Fruit fly (Drosophila melanogaster) whole organism, embryonic: ENCODE measurements around the gene CG13373.

Experiments
- C15 ChIP-seq: fragments of 200-800 bp; sonication (Bioruptor generic); IDR thresholded peaks from 3 replicates; pipeline ENCODE4 v1.3.6; 2022; ENCODE audit warnings: missing biosample characterization, missing genetic modification characterization
- CG10267 ChIP-seq: fragments of 200-800 bp; sonication (Bioruptor generic); optimal IDR thresholded peaks from 2 replicates; lab custom pipeline; 2018; ENCODE audit warnings: missing biosample characterization, mild to moderate bottlenecking, missing genetic modification characterization, moderate library complexity
- CG10462 ChIP-seq: fragments of 200-800 bp; sonication (Bioruptor generic); optimal IDR thresholded peaks from 2 replicates; lab custom pipeline; 2016; ENCODE audit warnings: missing biosample characterization, missing genetic modification characterization
- CG10543 ChIP-seq: fragments of 200-800 bp; sonication (Bioruptor generic); optimal IDR thresholded peaks from 3 replicates; lab custom pipeline; 2017; ENCODE audit warnings: missing biosample characterization, mild to moderate bottlenecking, missing genetic modification characterization, moderate library complexity
- CG11504 ChIP-seq: fragments of 200-800 bp; sonication (Bioruptor generic); optimal IDR thresholded peaks from 3 replicates; lab custom pipeline; 2019; ENCODE audit warnings: missing biosample characterization, mild to moderate bottlenecking, missing genetic modification characterization, moderate library complexity
- CG12071 ChIP-seq: fragments of 200-800 bp; sonication (Bioruptor generic); optimal IDR thresholded peaks from 3 replicates; lab custom pipeline; 2018; ENCODE audit warnings: missing biosample characterization, mild to moderate bottlenecking, missing genetic modification characterization
- CG14710 ChIP-seq: fragments of 200-800 bp; sonication (Bioruptor generic); optimal IDR thresholded peaks from 3 replicates; lab custom pipeline; 2019; ENCODE audit warnings: missing biosample characterization, mild to moderate bottlenecking, missing genetic modification characterization, moderate library complexity
- CG15269 ChIP-seq: fragments of 200-800 bp; sonication (Bioruptor generic); optimal IDR thresholded peaks from 2 replicates; lab custom pipeline; 2018; ENCODE audit warnings: missing biosample characterization, mild to moderate bottlenecking, missing genetic modification characterization, moderate library complexity
- CG15696 ChIP-seq: fragments of 200-800 bp; sonication (Bioruptor generic); optimal IDR thresholded peaks from 2 replicates; lab custom pipeline; 2019; ENCODE audit warnings: missing biosample characterization, mild to moderate bottlenecking, missing genetic modification characterization, moderate library complexity
- CG18476 ChIP-seq: fragments of 200-800 bp; sonication (Bioruptor generic); optimal IDR thresholded peaks from 2 replicates; lab custom pipeline; 2016; ENCODE audit warnings: missing biosample characterization, mild to moderate bottlenecking, missing genetic modification characterization
- CG31224 ChIP-seq: fragments of 200-800 bp; sonication (Bioruptor generic); IDR thresholded peaks from 2 replicates; pipeline ENCODE4 v1.3.6; 2022; ENCODE audit warnings: missing biosample characterization, missing genetic modification characterization
- CG32532 ChIP-seq: fragments of 200-800 bp; sonication (Bioruptor generic); IDR thresholded peaks from 2 replicates; pipeline ENCODE4 v1.3.6; 2022; ENCODE audit warnings: missing biosample characterization, missing genetic modification characterization
- CG3847 ChIP-seq: fragments of 200-800 bp; sonication (Bioruptor generic); IDR thresholded peaks from 2 replicates; pipeline ENCODE4 v1.3.6; 2022; ENCODE audit warnings: missing biosample characterization, missing genetic modification characterization
- CG6254 ChIP-seq: fragments of 200-800 bp; sonication (Bioruptor generic); optimal IDR thresholded peaks from 3 replicates; lab custom pipeline; 2017; ENCODE audit warnings: mild to moderate bottlenecking, missing biosample characterization, missing genetic modification reagents, missing genetic modification characterization
- CG7987 ChIP-seq: fragments of 200-800 bp; sonication (Bioruptor generic); optimal IDR thresholded peaks from 2 replicates; lab custom pipeline; 2018; ENCODE audit warnings: missing biosample characterization, mild to moderate bottlenecking, missing genetic modification characterization, moderate library complexity
- CG8290 ChIP-seq, 3 experiments: fragments of 200-800 bp; sonication (Bioruptor generic); optimal IDR thresholded peaks; 2 replicates each; lab custom pipeline; 2016 to 2019; ENCODE audit warnings: missing biosample characterization in 3 of 3, missing genetic modification characterization in 3 of 3, mild to moderate bottlenecking in 2 of 3, moderate library complexity in 1 of 3
- CG8944 ChIP-seq: fragments of 200-800 bp; sonication (Bioruptor generic); optimal IDR thresholded peaks from 3 replicates; lab custom pipeline; 2016; ENCODE audit warnings: missing biosample characterization, missing genetic modification characterization
- Camta ChIP-seq: fragments of 200-800 bp; sonication (Bioruptor generic); optimal IDR thresholded peaks from 2 replicates; lab custom pipeline; 2016; ENCODE audit warnings: missing biosample characterization, missing genetic modification characterization
- D ChIP-seq, 2 experiments: fragments of 200-800 bp in 1 of 2; fragments of >200 bp in 1 of 2; sonication (Bioruptor generic) in 1 of 2; optimal IDR thresholded peaks; 2 replicates in 1 of 2; 3 replicates in 1 of 2; lab custom pipeline; 2017; ENCODE audit warnings: mild to moderate bottlenecking in 1 of 2, missing biosample characterization in 1 of 2, missing genetic modification characterization in 1 of 2, missing genetic modification reagents in 1 of 2
- Dbx ChIP-seq: fragments of 200-800 bp; sonication (Bioruptor generic); IDR thresholded peaks from 3 replicates; pipeline ENCODE4 v1.3.6; 2022; ENCODE audit warnings: missing biosample characterization, missing genetic modification characterization
- Deaf1 ChIP-seq: fragments of 200-800 bp; optimal IDR thresholded peaks from 3 replicates; lab custom pipeline; 2019; ENCODE audit warnings: missing biosample characterization, mild to moderate bottlenecking, missing genetic modification characterization, moderate library complexity
- Dfd ChIP-seq, 2 experiments: fragments of >200 bp; optimal IDR thresholded peaks; 2 replicates each; lab custom pipeline; 2017; ENCODE audit warnings: missing biosample characterization in 2 of 2, missing genetic modification characterization in 2 of 2
- Doc3 ChIP-seq: fragments of 200-800 bp; sonication (Bioruptor generic); IDR thresholded peaks from 3 replicates; pipeline ENCODE4 v1.3.6; 2022; ENCODE audit warnings: missing biosample characterization, missing genetic modification characterization; ENCODE audit not compliant: partially characterized antibody
- GATAe ChIP-seq: fragments of 200-800 bp; sonication (Bioruptor generic); conservative IDR thresholded peaks from 2 replicates; pipeline ENCODE4 v1.3.6; 2022; ENCODE audit warnings: missing biosample characterization, missing genetic modification characterization
- Hr3 ChIP-seq: fragments of 200-800 bp; sonication (Bioruptor generic); optimal IDR thresholded peaks from 3 replicates; lab custom pipeline; 2016; ENCODE audit warnings: missing biosample characterization, missing genetic modification characterization
- Mad ChIP-seq: fragments of 200-800 bp; sonication (Bioruptor generic); optimal IDR thresholded peaks from 2 replicates; lab custom pipeline; 2016; ENCODE audit warnings: missing biosample characterization, missing genetic modification characterization
- Max ChIP-seq: fragments of 200-800 bp; sonication (Bioruptor generic); optimal IDR thresholded peaks from 2 replicates; lab custom pipeline; 2016; ENCODE audit warnings: missing biosample characterization, mild to moderate bottlenecking, missing genetic modification characterization
- Rfx ChIP-seq: fragments of 200-800 bp; sonication (Bioruptor generic); IDR thresholded peaks from 2 replicates; pipeline ENCODE4 v1.3.6; 2022; ENCODE audit warnings: missing biosample characterization, missing genetic modification characterization
- Rx ChIP-seq: fragments of 200-800 bp; sonication (Bioruptor generic); IDR thresholded peaks from 2 replicates; pipeline ENCODE4 v1.3.6; 2022; ENCODE audit warnings: missing biosample characterization, missing genetic modification characterization
- Six4 ChIP-seq: fragments of 200-800 bp; sonication (Bioruptor generic); optimal IDR thresholded peaks from 2 replicates; lab custom pipeline; 2016; ENCODE audit warnings: missing biosample characterization, missing genetic modification characterization
- Sox102F ChIP-seq: fragments of 200-800 bp; sonication (Bioruptor generic); optimal IDR thresholded peaks from 2 replicates; lab custom pipeline; 2018; ENCODE audit warnings: missing biosample characterization, mild to moderate bottlenecking, missing genetic modification characterization, moderate library complexity
- Ssrp ChIP-seq: fragments of 200-800 bp; sonication (Bioruptor generic); optimal IDR thresholded peaks from 2 replicates; lab custom pipeline; 2018; ENCODE audit warnings: missing biosample characterization, mild to moderate bottlenecking, missing genetic modification characterization, moderate library complexity
- ac ChIP-seq: fragments of 200-800 bp; sonication (Bioruptor generic); optimal IDR thresholded peaks from 3 replicates; lab custom pipeline; 2017; ENCODE audit warnings: missing biosample characterization, mild to moderate bottlenecking, missing genetic modification characterization
- amos ChIP-seq: fragments of 200-800 bp; sonication (Bioruptor generic); IDR thresholded peaks from 2 replicates; pipeline ENCODE4 v1.3.6; 2022; ENCODE audit warnings: missing biosample characterization, missing genetic modification characterization; ENCODE audit not compliant: partially characterized antibody
- ato ChIP-seq: fragments of 200-800 bp; sonication (Bioruptor generic); IDR thresholded peaks from 2 replicates; pipeline ENCODE4 v1.3.6; 2022; ENCODE audit warnings: missing biosample characterization, missing genetic modification characterization; ENCODE audit not compliant: partially characterized antibody
- cas ChIP-seq: fragments of 200-800 bp; sonication (Bioruptor generic); IDR thresholded peaks from 2 replicates; pipeline ENCODE4 v1.3.6; 2022; ENCODE audit warnings: missing biosample characterization, missing genetic modification characterization
- croc ChIP-seq: fragments of 200-800 bp; sonication (Bioruptor generic); conservative IDR thresholded peaks from 3 replicates; pipeline ENCODE4 v1.3.6; 2022; ENCODE audit warnings: missing biosample characterization, missing genetic modification characterization
- gsb-n ChIP-seq: fragments of 200-800 bp; sonication (Bioruptor generic); optimal IDR thresholded peaks from 3 replicates; lab custom pipeline; 2018; ENCODE audit warnings: missing biosample characterization, mild to moderate bottlenecking, missing genetic modification characterization
- kay ChIP-seq: fragments of 200-800 bp; sonication (Bioruptor generic); optimal IDR thresholded peaks from 2 replicates; lab custom pipeline; 2016; ENCODE audit warnings: missing biosample characterization, missing genetic modification characterization
- lab ChIP-seq: fragments of 200-800 bp; sonication (Bioruptor generic); optimal IDR thresholded peaks from 3 replicates; lab custom pipeline; 2017; ENCODE audit warnings: missing biosample characterization, missing genetic modification characterization, mild to moderate bottlenecking, moderate library complexity, missing genetic modification reagents
- lbe ChIP-seq: fragments of 200-800 bp; sonication (Bioruptor generic); optimal IDR thresholded peaks from 2 replicates; lab custom pipeline; 2016; ENCODE audit warnings: missing biosample characterization, mild to moderate bottlenecking, missing genetic modification characterization
- maf-S ChIP-seq: fragments of 200-800 bp; sonication (Bioruptor generic); optimal IDR thresholded peaks from 2 replicates; lab custom pipeline; 2016; ENCODE audit warnings: missing biosample characterization, missing genetic modification characterization
- pan ChIP-seq, 4 experiments: fragments of >200 bp in 3 of 4; fragments of 200-800 bp in 1 of 4; sonication (Bioruptor generic) in 1 of 4; optimal IDR thresholded peaks in 3 of 4; IDR thresholded peaks in 1 of 4; 2 replicates each; pipeline versions ENCODE4 v1.3.6 to Lab custom; 2017 to 2022; ENCODE audit warnings: missing biosample characterization in 2 of 4, missing genetic modification characterization in 2 of 4, mixed read lengths in 1 of 4
- psq ChIP-seq: fragments of 200-800 bp; sonication (Bioruptor generic); optimal IDR thresholded peaks from 2 replicates; lab custom pipeline; 2017; ENCODE audit warnings: missing biosample characterization, missing genetic modification characterization
- row ChIP-seq: fragments of 200-800 bp; sonication (Bioruptor generic); IDR thresholded peaks from 3 replicates; pipeline ENCODE4 v1.3.6; 2022; ENCODE audit warnings: missing biosample characterization, missing genetic modification characterization
- seq ChIP-seq: fragments of 200-800 bp; sonication (Bioruptor generic); IDR thresholded peaks from 2 replicates; pipeline ENCODE4 v1.3.6; 2022; ENCODE audit warnings: missing biosample characterization, missing genetic modification characterization
- wek ChIP-seq: fragments of 200-800 bp; sonication (Bioruptor generic); optimal IDR thresholded peaks from 3 replicates; lab custom pipeline; 2018; ENCODE audit warnings: missing biosample characterization, mild to moderate bottlenecking, missing genetic modification characterization, moderate library complexity

CG13373 gene

DNA sequence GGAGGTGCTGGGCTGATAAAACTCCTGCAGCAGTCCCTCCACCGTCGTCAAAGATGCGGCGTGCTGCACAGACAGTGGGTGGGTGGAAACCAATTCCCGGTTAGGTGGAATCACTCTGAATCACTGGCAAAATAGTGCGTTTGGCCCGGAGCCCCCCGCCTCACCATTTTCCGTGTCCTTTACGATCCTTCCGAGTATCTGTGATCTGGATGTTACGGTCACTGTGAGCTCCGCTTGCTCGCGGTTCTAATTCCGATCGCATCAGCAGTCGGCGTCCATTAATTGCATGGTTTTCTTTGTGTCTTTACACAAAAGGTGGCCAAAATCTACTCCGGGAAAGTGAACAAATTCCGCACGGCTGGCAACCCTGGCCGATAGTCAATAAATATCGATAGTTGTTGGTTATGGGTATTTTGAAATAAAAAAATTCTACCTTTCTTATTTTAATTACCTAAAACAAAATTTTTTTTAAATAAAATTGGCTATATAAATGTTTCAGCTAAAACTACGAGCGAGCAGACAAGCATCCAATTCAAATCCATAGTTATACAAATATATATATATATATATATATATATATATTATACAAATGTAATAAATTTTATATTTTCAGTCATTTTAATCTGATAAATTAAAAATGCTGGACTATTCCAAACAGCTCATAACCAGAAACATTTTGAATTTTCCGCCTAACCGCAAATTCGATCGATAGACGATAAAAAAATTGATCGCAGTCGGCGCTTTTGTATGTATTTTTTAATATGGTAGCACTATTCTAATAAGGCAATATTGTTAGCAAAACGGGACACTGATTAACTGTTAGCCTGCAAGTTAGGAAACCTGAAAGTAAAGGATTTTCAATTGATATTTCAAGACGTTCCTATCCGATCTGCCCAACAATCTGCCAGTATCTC is at the start of gene CG13373, which contains the start of gene ebo (continued):
- peak; percentile 65 for TF ChIP-seq amos (GFP tag; lab: Robert Waterston, UW)
- no peak for TF ChIP-seq CG12071 (GFP tag; lab: Kevin White, UChicago)
- no peak for TF ChIP-seq CG6254 (GFP tag; lab: Kevin White, UChicago)
- TF ChIP-seq row (GFP tag; lab: Robert Waterston, UW): peak; percentile 65
- no peak for TF ChIP-seq Max
- peak; percentile 18 for TF ChIP-seq CG10267 (tag; lab: Kevin White, UChicago)
- TF ChIP-seq CG7987 (GFP tag; lab: Kevin White, UChicago): no peak
- TF ChIP-seq CG32532 (GFP tag; lab: Robert Waterston, UW): no peak; the same call in 1 of the 2 replicates
- TF ChIP-seq Hr3: peak; percentile 42
- no peak for TF ChIP-seq kay (GFP tag; lab: Kevin White, UChicago)
- no peak for TF ChIP-seq Dbx (GFP tag; lab: Robert Waterston, UW)
- TF ChIP-seq ac (GFP tag; lab: Kevin White, UChicago): no peak
- peak; percentile 34 for TF ChIP-seq Ssrp
- no peak for TF ChIP-seq Rx (GFP tag; lab: Robert Waterston, UW)
- TF ChIP-seq CG31224: no peak
- no peak for TF ChIP-seq CG11504 (tag; lab: Kevin White, UChicago)
- no peak for TF ChIP-seq cas (GFP tag; lab: Robert Waterston, UW)
- TF ChIP-seq Doc3 (GFP tag; lab: Robert Waterston, UW): 0 out of 3 replicates have a peak, but pooled peaks have one; percentile 43
- no peak for TF ChIP-seq pan (optimal IDR thresholded peaks at IDR 0.05; lab: Kevin White, UChicago)
- peak in 1 of 2 experiments; percentile 36 for TF ChIP-seq pan (GFP tag; optimal IDR thresholded peaks at IDR 0.05 in 1 of 2, IDR thresholded peaks at IDR 0.05 in 1 of 2)
- peak; percentile 70 for TF ChIP-seq Rfx (GFP tag; lab: Robert Waterston, UW)
- peak; percentile 16; the same call in 1 of the 2 replicates for TF ChIP-seq ato (GFP tag; lab: Robert Waterston, UW)
- no peak for TF ChIP-seq Camta (GFP tag; lab: Kevin White, UChicago)
- no peak for TF ChIP-seq lbe
- TF ChIP-seq C15 (GFP tag; lab: Robert Waterston, UW): no peak
- TF ChIP-seq CG15269: no peak
- TF ChIP-seq maf-S (GFP tag; lab: Kevin White, UChicago): no peak
- no peak for TF ChIP-seq lab (GFP tag; lab: Kevin White, UChicago)
- TF ChIP-seq GATAe (GFP tag; lab: Robert Waterston, UW): no peak
- TF ChIP-seq CG8290 (GFP tag; optimal IDR thresholded peaks at IDR 0.05; lab: Kevin White, UChicago): no peak
- TF ChIP-seq CG8290 (tag; optimal IDR thresholded peaks at IDR 0.05; lab: Kevin White, UChicago): no peak
- TF ChIP-seq D (optimal IDR thresholded peaks at IDR 0.05; lab: Kevin White, UChicago): no peak
- TF ChIP-seq D (GFP tag; optimal IDR thresholded peaks at IDR 0.05; lab: Kevin White, UChicago): no peak
- no peak for TF ChIP-seq Mad (GFP tag; lab: Kevin White, UChicago)
- peak; percentile 3 for TF ChIP-seq CG15696
- TF ChIP-seq CG8944: no peak
- no peak for TF ChIP-seq CG10543 (GFP tag; lab: Kevin White, UChicago)
- TF ChIP-seq wek: no peak
- peak; percentile 50 for TF ChIP-seq CG14710 (tag; lab: Kevin White, UChicago)
- no peak for TF ChIP-seq CG18476
- no peak for TF ChIP-seq Sox102F (GFP tag; lab: Kevin White, UChicago)
- no peak for TF ChIP-seq CG10462 (GFP tag; lab: Kevin White, UChicago)
- no peak for TF ChIP-seq gsb-n (tag; lab: Kevin White, UChicago)
- TF ChIP-seq seq: no peak
- no peak for TF ChIP-seq psq (GFP tag; lab: Kevin White, UChicago)
- no peak for TF ChIP-seq Deaf1 (tag; lab: Kevin White, UChicago)
- no peak for TF ChIP-seq croc (GFP tag; lab: Robert Waterston, UW)
- TF ChIP-seq Dfd (GFP tag; optimal IDR thresholded peaks at IDR 0.05; lab: Kevin White, UChicago): no peak
- no peak for TF ChIP-seq Six4 (GFP tag; lab: Kevin White, UChicago)
- peak; percentile 51 for TF ChIP-seq CG3847
